Fruit fly (Drosophila melanogaster) whole organism, embryonic: ENCODE data around the gene CG8673.

Experiments
- Abd-B ChIP-seq: fragments of 200-800 bp; sonication (Bioruptor generic); optimal IDR thresholded peaks from 2 replicates; lab custom pipeline; 2018; ENCODE audit warnings: missing biosample characterization, mild to moderate bottlenecking, missing genetic modification characterization, moderate library complexity
- Blimp-1 ChIP-seq: fragments of 200-800 bp; sonication (Bioruptor generic); optimal IDR thresholded peaks from 3 replicates; lab custom pipeline; 2018; ENCODE audit warnings: missing biosample characterization, missing genetic modification characterization, mild to moderate bottlenecking, moderate library complexity, missing genetic modification reagents
- CG10209 ChIP-seq: fragments of 200-800 bp; sonication (Bioruptor generic); optimal IDR thresholded peaks from 3 replicates; lab custom pipeline; 2017; ENCODE audit warnings: missing biosample characterization, mild to moderate bottlenecking, missing genetic modification characterization, missing genetic modification reagents
- CG10543 ChIP-seq: fragments of 200-800 bp; sonication (Bioruptor generic); optimal IDR thresholded peaks from 3 replicates; lab custom pipeline; 2017; ENCODE audit warnings: missing biosample characterization, mild to moderate bottlenecking, missing genetic modification characterization, moderate library complexity
- CG10565 ChIP-seq: fragments of 200-800 bp; sonication (Bioruptor generic); optimal IDR thresholded peaks from 3 replicates; lab custom pipeline; 2016; ENCODE audit warnings: missing biosample characterization, mild to moderate bottlenecking, missing genetic modification characterization
- CG10979 ChIP-seq: fragments of 200-800 bp; sonication (Bioruptor generic); optimal IDR thresholded peaks from 2 replicates; lab custom pipeline; 2018; ENCODE audit warnings: missing biosample characterization, mild to moderate bottlenecking, missing genetic modification characterization, moderate library complexity
- CG11695 ChIP-seq: fragments of 200-800 bp; sonication (Bioruptor generic); IDR thresholded peaks from 3 replicates; pipeline ENCODE4 v1.3.6; 2022; ENCODE audit warnings: missing biosample characterization, missing genetic modification characterization
- CG12391 ChIP-seq: fragments of 200-800 bp; sonication (Bioruptor generic); optimal IDR thresholded peaks from 3 replicates; lab custom pipeline; 2018; ENCODE audit warnings: missing biosample characterization, mild to moderate bottlenecking, missing genetic modification characterization, moderate library complexity
- CG12659 ChIP-seq: fragments of 200-800 bp; sonication (Bioruptor generic); optimal IDR thresholded peaks from 3 replicates; lab custom pipeline; 2017; ENCODE audit warnings: mild to moderate bottlenecking, missing biosample characterization, missing genetic modification reagents, missing genetic modification characterization
- CG16813 ChIP-seq: fragments of 200-800 bp; sonication (Bioruptor generic); IDR thresholded peaks from 3 replicates; pipeline ENCODE4 v1.3.6; 2022; ENCODE audit warnings: missing biosample characterization, missing genetic modification characterization; ENCODE audit not compliant: partially characterized antibody
- CG18011 ChIP-seq: fragments of 200-800 bp; sonication (Bioruptor generic); optimal IDR thresholded peaks from 2 replicates; lab custom pipeline; 2017; ENCODE audit warnings: missing biosample characterization, missing genetic modification characterization, mild to moderate bottlenecking, moderate library complexity, missing genotype
- CG2712 ChIP-seq: fragments of 200-800 bp; optimal IDR thresholded peaks from 3 replicates; lab custom pipeline; 2019; ENCODE audit warnings: missing biosample characterization, mild to moderate bottlenecking, missing genetic modification characterization, moderate library complexity
- CG32767 ChIP-seq: fragments of 200-800 bp; sonication (Bioruptor generic); IDR thresholded peaks from 2 replicates; pipeline ENCODE4 v1.3.6; 2022; ENCODE audit warnings: missing biosample characterization, missing genetic modification characterization
- CG3281 ChIP-seq: fragments of 200-800 bp; sonication (Bioruptor generic); optimal IDR thresholded peaks from 3 replicates; lab custom pipeline; 2017; ENCODE audit warnings: missing biosample characterization, mild to moderate bottlenecking, missing genetic modification characterization
- CG4360 ChIP-seq: fragments of 200-800 bp; sonication (Bioruptor generic); IDR thresholded peaks from 2 replicates; pipeline ENCODE4 v1.3.6; 2022; ENCODE audit warnings: missing biosample characterization, missing genetic modification characterization
- CG4820 ChIP-seq: fragments of 200-800 bp; sonication (Bioruptor generic); optimal IDR thresholded peaks from 3 replicates; lab custom pipeline; 2016; ENCODE audit warnings: missing biosample characterization, missing genetic modification characterization
- CG7357 ChIP-seq: fragments of 200-800 bp; sonication (Bioruptor generic); IDR thresholded peaks from 3 replicates; pipeline ENCODE4 v1.3.6; 2022; ENCODE audit warnings: missing biosample characterization, missing genetic modification characterization
- CG7786 ChIP-seq: fragments of 200-800 bp; sonication (Bioruptor generic); optimal IDR thresholded peaks from 2 replicates; lab custom pipeline; 2016; ENCODE audit warnings: missing biosample characterization, missing genetic modification characterization
- CG9727 ChIP-seq: fragments of 200-800 bp; sonication (Bioruptor generic); optimal IDR thresholded peaks from 3 replicates; lab custom pipeline; 2017; ENCODE audit warnings: missing biosample characterization, mild to moderate bottlenecking, missing genetic modification characterization
- CG9797 ChIP-seq: fragments of 200-800 bp; sonication (Bioruptor generic); optimal IDR thresholded peaks from 3 replicates; lab custom pipeline; 2018; ENCODE audit warnings: missing biosample characterization, mild to moderate bottlenecking, missing genetic modification characterization
- Camta ChIP-seq: fragments of 200-800 bp; sonication (Bioruptor generic); optimal IDR thresholded peaks from 2 replicates; lab custom pipeline; 2016; ENCODE audit warnings: missing biosample characterization, missing genetic modification characterization
- Ets65A ChIP-seq: fragments of 200-800 bp; sonication (Bioruptor generic); peaks from one replicate; lab custom pipeline; 2016; ENCODE audit warnings: missing biosample characterization, missing genetic modification characterization
- Gug ChIP-seq: fragments of 200-800 bp; sonication (Bioruptor generic); IDR thresholded peaks from 4 replicates; pipeline ENCODE4 v1.3.6; 2022; ENCODE audit warnings: missing biosample characterization, missing genetic modification characterization
- HHEX ChIP-seq: fragments of 200-800 bp; sonication (Bioruptor generic); optimal IDR thresholded peaks from 3 replicates; lab custom pipeline; 2017; ENCODE audit warnings: missing biosample characterization, mild to moderate bottlenecking, missing genetic modification characterization, missing genetic modification reagents
- Lim3 ChIP-seq: fragments of 200-800 bp; sonication (Bioruptor generic); IDR thresholded peaks from 2 replicates; pipeline ENCODE4 v1.3.6; 2022; ENCODE audit warnings: missing biosample characterization, missing genetic modification characterization
- Meics ChIP-seq: fragments of 200-800 bp; sonication (Bioruptor generic); optimal IDR thresholded peaks from 2 replicates; lab custom pipeline; 2017; ENCODE audit warnings: missing biosample characterization, mild to moderate bottlenecking, missing genetic modification characterization
- Nf-YA ChIP-seq: fragments of 200-800 bp; sonication (Bioruptor generic); IDR thresholded peaks from 2 replicates; pipeline ENCODE4 v1.3.6; 2022; ENCODE audit warnings: missing biosample characterization, missing genetic modification characterization
- Optix ChIP-seq: fragments of 200-800 bp; sonication (Bioruptor generic); IDR thresholded peaks from 3 replicates; pipeline ENCODE4 v1.3.6; 2022; ENCODE audit warnings: missing biosample characterization, missing genetic modification characterization
- Poxn ChIP-seq: fragments of 200-800 bp; sonication (Bioruptor generic); IDR thresholded peaks from 2 replicates; pipeline ENCODE4 v1.3.6; 2022; ENCODE audit warnings: missing biosample characterization, missing genetic modification characterization
- Rfx ChIP-seq: fragments of 200-800 bp; sonication (Bioruptor generic); IDR thresholded peaks from 2 replicates; pipeline ENCODE4 v1.3.6; 2022; ENCODE audit warnings: missing biosample characterization, missing genetic modification characterization
- Spps ChIP-seq: fragments of 200-800 bp; sonication (Bioruptor generic); optimal IDR thresholded peaks from 2 replicates; lab custom pipeline; 2018; ENCODE audit warnings: missing biosample characterization, mild to moderate bottlenecking, missing genetic modification characterization
- Stat92E ChIP-seq, 3 experiments: fragments of >200 bp in 2 of 3; fragments of 200-800 bp in 1 of 3; sonication (Bioruptor generic) in 1 of 3; optimal IDR thresholded peaks; 2 replicates each; lab custom pipeline; 2017 to 2019; ENCODE audit warnings: missing biosample characterization in 3 of 3, missing genetic modification characterization in 3 of 3, mild to moderate bottlenecking in 1 of 3, moderate library complexity in 1 of 3
- YL-1 ChIP-seq: fragments of 200-800 bp; sonication (Bioruptor generic); optimal IDR thresholded peaks from 3 replicates; lab custom pipeline; 2017; ENCODE audit warnings: missing biosample characterization, mild to moderate bottlenecking, missing genetic modification characterization
- btn ChIP-seq: fragments of 200-800 bp; sonication (Bioruptor generic); optimal IDR thresholded peaks from 2 replicates; lab custom pipeline; 2016; ENCODE audit warnings: missing biosample characterization, missing genetic modification characterization
- da ChIP-seq: fragments of 200-800 bp; sonication (Bioruptor generic); optimal IDR thresholded peaks from 2 replicates; lab custom pipeline; 2016; ENCODE audit warnings: missing biosample characterization, missing genetic modification characterization
- ems ChIP-seq: fragments of 200-800 bp; sonication (Bioruptor generic); optimal IDR thresholded peaks from 3 replicates; lab custom pipeline; 2016; ENCODE audit warnings: missing biosample characterization, missing genetic modification characterization
- jing ChIP-seq: fragments of 200-800 bp; sonication (Bioruptor generic); optimal IDR thresholded peaks from 2 replicates; lab custom pipeline; 2018; ENCODE audit warnings: missing biosample characterization, mild to moderate bottlenecking, missing genetic modification characterization
- lbe ChIP-seq: fragments of 200-800 bp; sonication (Bioruptor generic); optimal IDR thresholded peaks from 2 replicates; lab custom pipeline; 2016; ENCODE audit warnings: missing biosample characterization, mild to moderate bottlenecking, missing genetic modification characterization
- maf-S ChIP-seq: fragments of 200-800 bp; sonication (Bioruptor generic); optimal IDR thresholded peaks from 2 replicates; lab custom pipeline; 2016; ENCODE audit warnings: missing biosample characterization, missing genetic modification characterization
- nau ChIP-seq: fragments of 200-800 bp; sonication (Bioruptor generic); optimal IDR thresholded peaks from 3 replicates; lab custom pipeline; 2017; ENCODE audit warnings: missing biosample characterization, mild to moderate bottlenecking, missing genetic modification characterization, missing genetic modification reagents
- nerfin-1 ChIP-seq: fragments of 200-800 bp; sonication (Bioruptor generic); optimal IDR thresholded peaks from 3 replicates; lab custom pipeline; 2019; ENCODE audit warnings: missing biosample characterization, mild to moderate bottlenecking, missing genetic modification characterization, moderate library complexity
- odd ChIP-seq: fragments of 200-800 bp; sonication (Bioruptor generic); optimal IDR thresholded peaks from 2 replicates; lab custom pipeline; 2017; ENCODE audit warnings: missing biosample characterization, mild to moderate bottlenecking, missing genetic modification characterization
- otp ChIP-seq: fragments of 200-800 bp; sonication (Bioruptor generic); IDR thresholded peaks from 3 replicates; pipeline ENCODE4, ENCODE4 v1.3.6; 2022; ENCODE audit warnings: missing biosample characterization, missing genetic modification characterization
- psq ChIP-seq: fragments of 200-800 bp; sonication (Bioruptor generic); optimal IDR thresholded peaks from 2 replicates; lab custom pipeline; 2017; ENCODE audit warnings: missing biosample characterization, missing genetic modification characterization
- sim ChIP-seq: fragments of 200-800 bp; sonication (Bioruptor generic); IDR thresholded peaks from 2 replicates; pipeline ENCODE4 v1.3.6; 2022; ENCODE audit warnings: missing biosample characterization, missing genetic modification characterization
- slbo ChIP-seq: fragments of 200-800 bp; sonication (Bioruptor generic); IDR thresholded peaks from 2 replicates; pipeline ENCODE4 v1.3.6; 2022; ENCODE audit warnings: missing biosample characterization, missing genetic modification characterization
- slp2 ChIP-seq: fragments of 200-800 bp; sonication (Bioruptor generic); optimal IDR thresholded peaks from 2 replicates; lab custom pipeline; 2016; ENCODE audit warnings: missing biosample characterization, missing genetic modification characterization
- sna ChIP-seq: fragments of 200-800 bp; sonication (Bioruptor generic); IDR thresholded peaks from 2 replicates; pipeline ENCODE4 v1.3.6; 2022; ENCODE audit warnings: missing biosample characterization, missing genetic modification characterization; ENCODE audit not compliant: partially characterized antibody
- sr ChIP-seq: fragments of 200-800 bp; sonication (Bioruptor generic); IDR thresholded peaks from 3 replicates; pipeline ENCODE4 v1.3.6; 2022; ENCODE audit warnings: missing biosample characterization, missing genetic modification characterization
- sug ChIP-seq: fragments of 200-800 bp; optimal IDR thresholded peaks from 2 replicates; lab custom pipeline; 2019; ENCODE audit warnings: missing biosample characterization, mild to moderate bottlenecking, missing genetic modification characterization, moderate library complexity

CG8673 gene

DNA sequence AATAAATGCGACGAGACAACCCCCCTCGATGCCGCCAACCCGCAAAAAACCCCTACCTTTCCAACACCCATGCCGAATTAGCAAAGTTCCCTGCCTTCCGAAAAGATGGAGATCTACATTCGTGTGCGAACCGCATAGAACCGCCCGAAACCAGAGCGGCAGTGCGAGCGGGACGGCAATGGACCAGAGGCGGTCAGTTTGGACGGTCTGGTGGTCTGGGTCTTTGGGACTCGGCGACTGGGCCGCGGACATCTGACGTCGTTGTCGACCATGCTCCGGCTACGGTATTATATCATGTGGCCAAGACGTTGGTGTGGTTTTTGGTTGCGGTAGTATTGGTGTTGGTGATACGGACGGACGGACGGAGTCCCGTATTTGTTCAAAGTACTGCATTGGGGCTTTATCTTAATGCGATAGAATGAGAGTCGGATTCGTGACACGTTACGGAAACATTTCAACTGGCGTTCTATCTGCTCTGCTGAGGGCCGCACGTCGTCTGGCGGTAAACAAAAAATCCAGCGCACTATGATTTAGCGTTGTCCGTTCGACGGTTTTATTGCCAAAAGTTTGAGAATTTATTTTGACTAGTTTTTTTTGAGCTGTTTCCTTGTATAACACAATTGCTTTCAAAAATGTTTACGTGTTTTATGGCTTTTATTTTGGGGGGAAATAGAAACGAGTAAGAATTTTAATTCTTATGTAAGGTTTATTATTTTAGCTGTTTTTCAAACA, 37.2 kb upstream of the CG8673 start (continued):
- TF ChIP-seq CG7357 (GFP tag; lab: Robert Waterston, UW) (no peak), sim (GFP tag; lab: Robert Waterston, UW) (no peak), odd (GFP tag; lab: Kevin White, UChicago) (no peak), CG10543 (GFP tag; lab: Kevin White, UChicago) (peak; percentile 90), CG2712 (tag; lab: Kevin White, UChicago) (no peak), Spps (tag; lab: Kevin White, UChicago) (no peak), Blimp-1 (GFP tag; lab: Kevin White, UChicago) (no peak), CG7786 (GFP tag; lab: Kevin White, UChicago) (no peak), Abd-B (GFP tag; lab: Kevin White, UChicago) (no peak), Optix (GFP tag; lab: Robert Waterston, UW) (no peak), otp (GFP tag; lab: Robert Waterston, UW) (no peak), YL-1 (GFP tag; lab: Kevin White, UChicago) (no peak), CG4360 (GFP tag; lab: Robert Waterston, UW) (no peak), Meics (no peak), Ets65A (GFP tag; lab: Kevin White, UChicago) (no peak), CG12391 (tag; lab: Kevin White, UChicago) (peak; percentile 45), CG10209 (GFP tag; lab: Kevin White, UChicago) (no peak), nerfin-1 (no peak), slp2 (GFP tag; lab: Kevin White, UChicago) (no peak), CG12659 (GFP tag; lab: Kevin White, UChicago) (peak; percentile 33), Nf-YA (GFP tag; lab: Robert Waterston, UW) (no peak), Poxn (GFP tag; lab: Robert Waterston, UW) (no peak), psq (no peak), CG10565 (GFP tag; lab: Kevin White, UChicago) (no peak), CG9727 (GFP tag; lab: Kevin White, UChicago) (no peak), Lim3 (GFP tag; lab: Robert Waterston, UW) (no peak), ems (GFP tag; lab: Kevin White, UChicago) (no peak), Camta (GFP tag; lab: Kevin White, UChicago) (no peak), Stat92E (GFP tag; optimal IDR thresholded peaks at IDR 0.05; lab: Kevin White, UChicago) (no peak), jing (GFP tag; lab: Kevin White, UChicago) (no peak), HHEX (GFP tag; lab: Kevin White, UChicago) (no peak), CG3281 (no peak), CG16813 (GFP tag; lab: Robert Waterston, UW) (no peak), Rfx (GFP tag; lab: Robert Waterston, UW) (no peak; the same call in 1 of the 2 replicates), btn (GFP tag; lab: Kevin White, UChicago) (no peak), CG9797 (GFP tag; lab: Kevin White, UChicago) (no peak), CG11695 (GFP tag; lab: Robert Waterston, UW) (0 out of 3 replicates have a peak, but pooled peaks have one; percentile 10), lbe (GFP tag; lab: Kevin White, UChicago) (no peak), CG4820 (no peak), slbo (GFP tag; lab: Robert Waterston, UW) (no peak), maf-S (GFP tag; lab: Kevin White, UChicago) (no peak), nau (GFP tag; lab: Kevin White, UChicago) (no peak), sug (tag; lab: Kevin White, UChicago) (peak; percentile 80), CG32767 (no peak), sr (GFP tag; lab: Robert Waterston, UW) (no peak), CG10979 (tag; lab: Kevin White, UChicago) (no peak), da (no peak), sna (GFP tag; lab: Robert Waterston, UW) (no peak), Gug (GFP tag; lab: Robert Waterston, UW) (no peak), CG18011 (no peak)
